Worm (Caenorhabditis elegans) whole organism, L3 larva: ENCODE measurements around the gene aass-1.

Experiments used
- R02D3.7 ChIP-seq: fragments of 150-350 bp; optimal IDR thresholded peaks from 2 replicates; lab custom pipeline; 2014; ENCODE audit warnings: missing biosample characterization, missing genetic modification characterization
- ZK546.5 ChIP-seq: sonication (generic microtip); optimal IDR thresholded peaks from 2 replicates; lab custom pipeline; 2017; ENCODE audit warnings: missing biosample characterization, missing genetic modification characterization
- ama-1 ChIP-seq: fragments of 150-350 bp; optimal IDR thresholded peaks from 2 replicates; lab custom pipeline; 2018
- ceh-16 ChIP-seq: sonication (generic microtip); optimal IDR thresholded peaks from 2 replicates; lab custom pipeline; 2017; ENCODE audit warnings: missing biosample characterization, missing genetic modification characterization
- ceh-28 ChIP-seq: fragments of 150-350 bp; optimal IDR thresholded peaks from 2 replicates; lab custom pipeline; 2014; ENCODE audit warnings: missing biosample characterization, missing genetic modification reagents, missing genetic modification characterization
- ceh-9 ChIP-seq: sonication (generic microtip); optimal IDR thresholded peaks from 2 replicates; lab custom pipeline; 2018; ENCODE audit warnings: missing biosample characterization, missing genetic modification characterization
- daf-12 ChIP-seq: fragments of 150-350 bp; optimal IDR thresholded peaks from 2 replicates; lab custom pipeline; 2014; ENCODE audit warnings: missing biosample characterization, missing genetic modification reagents, missing genetic modification characterization
- elt-1 ChIP-seq: fragments of 150-350 bp; optimal IDR thresholded peaks from 2 replicates; lab custom pipeline; 2014; ENCODE audit warnings: missing biosample characterization, missing genetic modification characterization
- elt-3 ChIP-seq, 3 experiments: fragments of 150-350 bp in 1 of 3; sonication (generic microtip) in 2 of 3; optimal IDR thresholded peaks; 2 replicates in 2 of 3; 4 replicates in 1 of 3; lab custom pipeline; 2014 to 2017; ENCODE audit warnings: missing biosample characterization in 3 of 3, missing genetic modification characterization in 3 of 3
- eor-1 ChIP-seq, 2 experiments: fragments of 150-350 bp; optimal IDR thresholded peaks; 2 replicates each; lab custom pipeline; 2014 to 2018; ENCODE audit warnings: missing biosample characterization in 2 of 2, missing genetic modification characterization in 2 of 2
- fkh-10 ChIP-seq: sonication (generic microtip); optimal IDR thresholded peaks from 2 replicates; lab custom pipeline; 2017; ENCODE audit warnings: missing biosample characterization, missing genetic modification reagents, missing genetic modification characterization
- fos-1 ChIP-seq: fragments of 150-350 bp; optimal IDR thresholded peaks from 2 replicates; lab custom pipeline; 2014; ENCODE audit warnings: missing biosample characterization, missing genetic modification characterization
- hmg-11 ChIP-seq: sonication (generic microtip); optimal IDR thresholded peaks from 2 replicates; lab custom pipeline; 2016; ENCODE audit warnings: missing genetic modification characterization, missing compliant biosample characterization
- jun-1 ChIP-seq: fragments of 150-350 bp; optimal IDR thresholded peaks from 2 replicates; lab custom pipeline; 2014; ENCODE audit warnings: missing biosample characterization, missing genetic modification reagents, missing genetic modification characterization
- lin-15B ChIP-seq: fragments of 150-350 bp; optimal IDR thresholded peaks from 2 replicates; lab custom pipeline; 2014; ENCODE audit warnings: missing biosample characterization, missing genetic modification characterization
- lin-39 ChIP-seq: fragments of 150-350 bp; optimal IDR thresholded peaks from 2 replicates; lab custom pipeline; 2018; ENCODE audit warnings: missing biosample characterization, missing genetic modification reagents, missing genetic modification characterization
- lsy-12 ChIP-seq: sonication (generic microtip); optimal IDR thresholded peaks from 2 replicates; lab custom pipeline; 2016; ENCODE audit warnings: mild to moderate bottlenecking, missing genetic modification characterization, missing compliant biosample characterization
- mdl-1 ChIP-seq: fragments of 150-350 bp; optimal IDR thresholded peaks from 2 replicates; lab custom pipeline; 2014; ENCODE audit warnings: missing biosample characterization, missing genetic modification characterization
- mml-1 ChIP-seq: fragments of 150-350 bp; sonication (generic microtip); optimal IDR thresholded peaks from 3 replicates; lab custom pipeline; 2014; ENCODE audit warnings: missing biosample characterization, missing genetic modification characterization
- nhr-11 ChIP-seq: fragments of 150-350 bp; optimal IDR thresholded peaks from 2 replicates; lab custom pipeline; 2014; ENCODE audit warnings: missing biosample characterization, missing genetic modification characterization
- nhr-12 ChIP-seq: fragments of 150-350 bp; optimal IDR thresholded peaks from 2 replicates; lab custom pipeline; 2014; ENCODE audit warnings: missing biosample characterization, missing genetic modification characterization
- nhr-23 ChIP-seq: fragments of 150-350 bp; optimal IDR thresholded peaks from 2 replicates; lab custom pipeline; 2014; ENCODE audit warnings: missing biosample characterization, missing genetic modification reagents, missing genetic modification characterization
- nhr-237 ChIP-seq: fragments of 150-350 bp; optimal IDR thresholded peaks from 2 replicates; lab custom pipeline; 2014; ENCODE audit warnings: missing biosample characterization, missing genetic modification characterization
- nhr-25 ChIP-seq: sonication (generic microtip); optimal IDR thresholded peaks from 2 replicates; lab custom pipeline; 2017; ENCODE audit warnings: missing biosample characterization, missing genetic modification characterization
- nhr-43 ChIP-seq: sonication (generic microtip); optimal IDR thresholded peaks from 2 replicates; lab custom pipeline; 2016; ENCODE audit warnings: mild to moderate bottlenecking, missing genetic modification characterization, missing compliant biosample characterization; ENCODE audit not compliant: poor library complexity, severe bottlenecking
- nhr-67 ChIP-seq: fragments of 150-350 bp; optimal IDR thresholded peaks from 2 replicates; lab custom pipeline; 2014; ENCODE audit warnings: missing biosample characterization, missing genetic modification characterization
- nhr-76 ChIP-seq: fragments of 150-350 bp; sonication (generic microtip); optimal IDR thresholded peaks from 5 replicates; lab custom pipeline; 2014; ENCODE audit warnings: missing biosample characterization, missing genetic modification characterization
- nhr-77 ChIP-seq: fragments of 150-350 bp; optimal IDR thresholded peaks from 2 replicates; lab custom pipeline; 2014; ENCODE audit warnings: missing biosample characterization, missing genetic modification characterization
- pha-4 ChIP-seq: fragments of 150-350 bp; optimal IDR thresholded peaks from 2 replicates; lab custom pipeline; 2014; ENCODE audit warnings: missing biosample characterization, missing genetic modification reagents, missing genetic modification characterization
- pqm-1 ChIP-seq: fragments of 150-350 bp; optimal IDR thresholded peaks from 2 replicates; lab custom pipeline; 2017; ENCODE audit warnings: missing biosample characterization, missing genetic modification characterization, inconsistent platforms
- skn-1 ChIP-seq: fragments of 150-350 bp; optimal IDR thresholded peaks from 2 replicates; lab custom pipeline; 2014; ENCODE audit warnings: missing biosample characterization, missing genetic modification characterization
- tbx-2 ChIP-seq: sonication (generic microtip); optimal IDR thresholded peaks from 2 replicates; lab custom pipeline; 2016; ENCODE audit warnings: mild to moderate bottlenecking, missing genetic modification characterization, missing compliant biosample characterization
- unc-39 ChIP-seq: sonication (generic microtip); optimal IDR thresholded peaks from 4 replicates; lab custom pipeline; 2017; ENCODE audit warnings: missing biosample characterization, missing genetic modification characterization
- unc-62 ChIP-seq: fragments of 150-350 bp; sonication (generic microtip); optimal IDR thresholded peaks from 4 replicates; lab custom pipeline; 2014; ENCODE audit warnings: missing biosample characterization, missing genetic modification reagents, missing genetic modification characterization
- zag-1 ChIP-seq: fragments of 150-350 bp; optimal IDR thresholded peaks from 2 replicates; lab custom pipeline; 2014; ENCODE audit warnings: missing biosample characterization, missing genetic modification characterization
- ztf-11 ChIP-seq: fragments of 150-350 bp; optimal IDR thresholded peaks from 2 replicates; lab custom pipeline; 2014; ENCODE audit warnings: missing biosample characterization, missing genetic modification characterization
- ztf-4 ChIP-seq: fragments of 150-350 bp; optimal IDR thresholded peaks from 2 replicates; lab custom pipeline; 2014; ENCODE audit warnings: missing biosample characterization, missing genetic modification characterization

aass-1 gene

ce11 chrIV:278284-278683 lies 33.3 kb downstream of the aass-1 start:
- no peak for TF ChIP-seq ztf-11 (tag; lab: Kevin White, UChicago)
- TF ChIP-seq daf-12: no peak
- TF ChIP-seq nhr-77 (tag; lab: Kevin White, UChicago): no peak
- no peak for TF ChIP-seq nhr-67 (tag; lab: Kevin White, UChicago)
- TF ChIP-seq nhr-12 (tag; lab: Kevin White, UChicago): no peak
- no peak for TF ChIP-seq nhr-11 (tag; lab: Kevin White, UChicago)
- no peak for TF ChIP-seq zag-1
- no peak for TF ChIP-seq hmg-11 (tag; lab: Kevin White, UChicago)
- no peak for TF ChIP-seq ceh-16 (tag; lab: Kevin White, UChicago)
- no peak for TF ChIP-seq jun-1
- no peak for TF ChIP-seq fkh-10 (GFP tag; lab: Kevin White, UChicago)
- TF ChIP-seq eor-1 (tag; optimal IDR thresholded peaks at IDR 0.05; lab: Kevin White, UChicago): no peak
- no peak for TF ChIP-seq nhr-237 (tag; lab: Kevin White, UChicago)
- TF ChIP-seq tbx-2 (tag; lab: Kevin White, UChicago): no peak
- TF ChIP-seq, all 47 proteins: peak for 0

- TF ChIP-seq ceh-28 (no peak), pha-4 (tag; lab: Kevin White, UChicago) (peak; percentile 35)
Observed at ce11 chrIV:282008-282407, 37.1 kb downstream of the aass-1 start.

- TF ChIP-seq fkh-10 (GFP tag; lab: Kevin White, UChicago) (peak; percentile 41), mdl-1 (tag; lab: Kevin White, UChicago) (no peak)
Observed at ce11 chrIV:283347-283746, 38.4 kb downstream of the aass-1 start, which contains the start of gene best-19. Gene best-19, plus strand, starts transcription at chrIV:283647.

- TF ChIP-seq nhr-25 (tag; lab: Kevin White, UChicago) (peak; percentile 1), nhr-43 (tag; lab: Kevin White, UChicago) (no peak), nhr-11 (tag; lab: Kevin White, UChicago) (no peak), pqm-1 (no peak), zag-1 (no peak), ZK546.5 (tag; lab: Kevin White, UChicago) (no peak)
Observed at ce11 chrIV:288027-288426, 43.1 kb downstream of the aass-1 start, which contains the start of gene T21D12.14. Gene T21D12.14, minus strand, starts transcription at chrIV:288127.

ce11 chrIV:290387-290786 lies 45.4 kb downstream of the aass-1 start:
- TF ChIP-seq lsy-12 (tag; lab: Kevin White, UChicago): no peak
- no peak for TF ChIP-seq ceh-9 (tag; lab: Kevin White, UChicago)
- no peak for TF ChIP-seq R02D3.7 (tag; lab: Kevin White, UChicago)
- no peak for TF ChIP-seq nhr-12 (tag; lab: Kevin White, UChicago)
- no peak for TF ChIP-seq lin-15B (tag; lab: Kevin White, UChicago)
- TF ChIP-seq nhr-76 (tag; lab: Kevin White, UChicago): no peak
- no peak for TF ChIP-seq nhr-67 (tag; lab: Kevin White, UChicago)
- no peak for TF ChIP-seq unc-62 (GFP tag; lab: Kevin White, UChicago)
- TF ChIP-seq nhr-23 (tag; lab: Kevin White, UChicago): no peak
- TF ChIP-seq fos-1 (tag; lab: Kevin White, UChicago): no peak
- TF ChIP-seq skn-1: no peak
- no peak for TF ChIP-seq elt-3 (tag; optimal IDR thresholded peaks at IDR 0.05; lab: Kevin White, UChicago)
- no peak for TF ChIP-seq tbx-2 (tag; lab: Kevin White, UChicago)
- no peak for TF ChIP-seq lin-39

- no peak for TF ChIP-seq mml-1 (tag; lab: Kevin White, UChicago)
- TF ChIP-seq ceh-28: no peak
- TF ChIP-seq nhr-23 (tag; lab: Kevin White, UChicago): no peak
- TF ChIP-seq elt-1 (tag; lab: Kevin White, UChicago): no peak
- no peak for TF ChIP-seq unc-62 (GFP tag; lab: Kevin White, UChicago)
- no peak for TF ChIP-seq nhr-76 (tag; lab: Kevin White, UChicago)
- no peak for TF ChIP-seq nhr-12 (tag; lab: Kevin White, UChicago)
- no peak for TF ChIP-seq ama-1 (lab: Kevin White, UChicago)
- TF ChIP-seq ceh-16 (tag; lab: Kevin White, UChicago): no peak
- TF ChIP-seq tbx-2 (tag; lab: Kevin White, UChicago): no peak
- TF ChIP-seq fkh-10 (GFP tag; lab: Kevin White, UChicago): no peak
- TF ChIP-seq hmg-11 (tag; lab: Kevin White, UChicago): no peak
- no peak for TF ChIP-seq unc-39 (tag; lab: Kevin White, UChicago)
- no peak for TF ChIP-seq mdl-1 (tag; lab: Kevin White, UChicago)
- TF ChIP-seq lsy-12 (tag; lab: Kevin White, UChicago): no peak
- no peak for TF ChIP-seq nhr-11 (tag; lab: Kevin White, UChicago)
- TF ChIP-seq lin-39: no peak
- TF ChIP-seq pha-4 (tag; lab: Kevin White, UChicago): no peak
- no peak for TF ChIP-seq nhr-67 (tag; lab: Kevin White, UChicago)
- TF ChIP-seq ztf-4 (tag; lab: Kevin White, UChicago): no peak
Observed at ce11 chrIV:291356-291755, 46.4 kb downstream of the aass-1 start, which contains the start of gene T21D12.7. Gene T21D12.7, minus strand, starts transcription at chrIV:291456.
